Worm (Caenorhabditis elegans): ENCODE measurements around the gene T07G12.2.

ce11 chrIV:10511432-10511831 is 19.1 kb upstream of the T07G12.2 start:
- no peak for TF ChIP-seq ceh-48 (tag; optimal IDR thresholded peaks at IDR 0.05)
- TF ChIP-seq ceh-9 (tag; optimal IDR thresholded peaks at IDR 0.05), result no peak
- TF ChIP-seq dve-1 (tag; optimal IDR thresholded peaks at IDR 0.05), result no peak
- no peak for TF ChIP-seq elt-2 (tag; optimal IDR thresholded peaks at IDR 0.05)
- no peak for TF ChIP-seq dmd-4 (tag; optimal IDR thresholded peaks at IDR 0.05; ENCODE audit: borderline replicate concordance)
- TF ChIP-seq unc-42 (tag; optimal IDR thresholded peaks at IDR 0.05), result no peak
- TF ChIP-seq pha-2 (tag; optimal IDR thresholded peaks at IDR 0.05), result no peak
- TF ChIP-seq pax-1 (tag; optimal IDR thresholded peaks at IDR 0.05), result no peak
- no peak for TF ChIP-seq nhr-232 (tag; optimal IDR thresholded peaks at IDR 0.05)
- no peak for TF ChIP-seq rnt-1 (tag; optimal IDR thresholded peaks at IDR 0.05)
- TF ChIP-seq pat-9 (tag; optimal IDR thresholded peaks at IDR 0.05), result no peak
- no peak for TF ChIP-seq fkh-6 (tag; optimal IDR thresholded peaks at IDR 0.05)
- TF ChIP-seq nhr-11 (tag; optimal IDR thresholded peaks at IDR 0.05), result no peak
